Fruit fly (Drosophila melanogaster) whole organism, embryonic: Measurements from ENCODE around the gene CG7742.

Experiments used
- ATbp ChIP-seq: fragments of 200-800 bp; sonication (Bioruptor generic); optimal IDR thresholded peaks from 2 replicates; lab custom pipeline; 2017; ENCODE audit warnings: missing biosample characterization, mild to moderate bottlenecking, missing genetic modification characterization, missing genetic modification reagents
- Atf6 ChIP-seq: fragments of 200-800 bp; sonication (Bioruptor generic); IDR thresholded peaks from 2 replicates; pipeline ENCODE4 v1.3.6; 2022; ENCODE audit warnings: missing biosample characterization, missing genetic modification characterization
- CG10209 ChIP-seq: fragments of 200-800 bp; sonication (Bioruptor generic); optimal IDR thresholded peaks from 3 replicates; lab custom pipeline; 2017; ENCODE audit warnings: missing biosample characterization, mild to moderate bottlenecking, missing genetic modification characterization, missing genetic modification reagents
- CG10366 ChIP-seq: fragments of 200-800 bp; sonication (Bioruptor generic); IDR thresholded peaks from 2 replicates; pipeline ENCODE4 v1.3.6; 2022; ENCODE audit warnings: missing biosample characterization, missing genetic modification characterization
- CG10462 ChIP-seq: fragments of 200-800 bp; sonication (Bioruptor generic); optimal IDR thresholded peaks from 2 replicates; lab custom pipeline; 2016; ENCODE audit warnings: missing biosample characterization, missing genetic modification characterization
- CG11093 ChIP-seq: fragments of 200-800 bp; sonication (Bioruptor generic); IDR thresholded peaks from 3 replicates; pipeline ENCODE4 v1.3.6; 2022; ENCODE audit warnings: missing biosample characterization, missing genetic modification characterization
- CG12659 ChIP-seq: fragments of 200-800 bp; sonication (Bioruptor generic); optimal IDR thresholded peaks from 3 replicates; lab custom pipeline; 2017; ENCODE audit warnings: mild to moderate bottlenecking, missing biosample characterization, missing genetic modification reagents, missing genetic modification characterization
- CG13287 ChIP-seq: fragments of 200-800 bp; sonication (Bioruptor generic); IDR thresholded peaks from 2 replicates; pipeline ENCODE4 v1.3.6; 2022; ENCODE audit warnings: missing biosample characterization, missing genetic modification characterization; ENCODE audit not compliant: partially characterized antibody
- CG16779 ChIP-seq: fragments of 200-800 bp; sonication (Bioruptor generic); IDR thresholded peaks from 2 replicates; pipeline ENCODE4 v1.3.6; 2022; ENCODE audit warnings: missing biosample characterization, missing genetic modification characterization
- CG31224 ChIP-seq: fragments of 200-800 bp; sonication (Bioruptor generic); IDR thresholded peaks from 2 replicates; pipeline ENCODE4 v1.3.6; 2022; ENCODE audit warnings: missing biosample characterization, missing genetic modification characterization
- CG31441 ChIP-seq: fragments of 200-800 bp; sonication (Bioruptor generic); IDR thresholded peaks from 2 replicates; pipeline ENCODE4 v1.3.6; 2022; ENCODE audit warnings: missing biosample characterization, missing genetic modification characterization
- CG32532 ChIP-seq: fragments of 200-800 bp; sonication (Bioruptor generic); IDR thresholded peaks from 2 replicates; pipeline ENCODE4 v1.3.6; 2022; ENCODE audit warnings: missing biosample characterization, missing genetic modification characterization
- CG32767 ChIP-seq: fragments of 200-800 bp; sonication (Bioruptor generic); IDR thresholded peaks from 2 replicates; pipeline ENCODE4 v1.3.6; 2022; ENCODE audit warnings: missing biosample characterization, missing genetic modification characterization
- CG4730 ChIP-seq: fragments of 200-800 bp; sonication (Bioruptor generic); IDR thresholded peaks from 2 replicates; pipeline ENCODE4 v1.3.6; 2022; ENCODE audit warnings: missing biosample characterization, missing genetic modification characterization
- CG6813 ChIP-seq: fragments of 200-800 bp; sonication (Bioruptor generic); optimal IDR thresholded peaks from 2 replicates; lab custom pipeline; 2017; ENCODE audit warnings: missing biosample characterization, missing genetic modification characterization, mild to moderate bottlenecking, moderate library complexity, missing genetic modification reagents
- CG8388 ChIP-seq: fragments of 200-800 bp; sonication (Bioruptor generic); optimal IDR thresholded peaks from 2 replicates; lab custom pipeline; 2019; ENCODE audit warnings: missing biosample characterization, mild to moderate bottlenecking, missing genetic modification characterization, moderate library complexity
- CG9817 ChIP-seq: fragments of 200-800 bp; sonication (Bioruptor generic); optimal IDR thresholded peaks from 2 replicates; lab custom pipeline; 2018; ENCODE audit warnings: missing biosample characterization, mild to moderate bottlenecking, missing genetic modification characterization, moderate library complexity
- CHES-1-like ChIP-seq: fragments of 200-800 bp; sonication (Bioruptor generic); optimal IDR thresholded peaks from 2 replicates; lab custom pipeline; 2016; ENCODE audit warnings: missing biosample characterization, missing genetic modification characterization
- Chrac-16 ChIP-seq: fragments of 200-800 bp; sonication (Bioruptor generic); optimal IDR thresholded peaks from 3 replicates; lab custom pipeline; 2016; ENCODE audit warnings: missing biosample characterization, missing genetic modification characterization
- CoRest ChIP-seq: fragments of 200-800 bp; sonication (Bioruptor generic); optimal IDR thresholded peaks from 3 replicates; lab custom pipeline; 2018; ENCODE audit warnings: missing biosample characterization, mild to moderate bottlenecking, missing genetic modification characterization, moderate library complexity
- HLH54F ChIP-seq: fragments of 200-800 bp; sonication (Bioruptor generic); optimal IDR thresholded peaks from 3 replicates; lab custom pipeline; 2016; ENCODE audit warnings: missing biosample characterization, missing genetic modification characterization
- MBD-R2 ChIP-seq: fragments of 200-800 bp; sonication (Bioruptor generic); IDR thresholded peaks from 2 replicates; pipeline ENCODE4 v1.3.6; 2022; ENCODE audit warnings: missing biosample characterization, missing genetic modification characterization
- Med ChIP-seq: fragments of 200-800 bp; sonication (Bioruptor generic); peaks from one replicate; lab custom pipeline; 2016; ENCODE audit warnings: missing biosample characterization, missing genetic modification characterization, mild to moderate bottlenecking, inconsistent platforms, moderate library complexity
- NFAT ChIP-seq: fragments of 200-800 bp; sonication (Bioruptor generic); IDR thresholded peaks from 2 replicates; pipeline ENCODE4 v1.3.6; 2022; ENCODE audit warnings: missing biosample characterization, missing genetic modification characterization
- Oli ChIP-seq: fragments of 200-800 bp; sonication (Bioruptor generic); optimal IDR thresholded peaks from 2 replicates; lab custom pipeline; 2018; ENCODE audit warnings: missing biosample characterization, mild to moderate bottlenecking, missing genetic modification characterization, moderate library complexity
- Poxn ChIP-seq: fragments of 200-800 bp; sonication (Bioruptor generic); IDR thresholded peaks from 2 replicates; pipeline ENCODE4 v1.3.6; 2022; ENCODE audit warnings: missing biosample characterization, missing genetic modification characterization
- Ptx1 ChIP-seq: fragments of 200-800 bp; sonication (Bioruptor generic); IDR thresholded peaks from 2 replicates; pipeline ENCODE4 v1.3.6; 2022; ENCODE audit warnings: missing biosample characterization, missing genetic modification characterization
- Rfx ChIP-seq: fragments of 200-800 bp; sonication (Bioruptor generic); IDR thresholded peaks from 2 replicates; pipeline ENCODE4 v1.3.6; 2022; ENCODE audit warnings: missing biosample characterization, missing genetic modification characterization
- amos ChIP-seq: fragments of 200-800 bp; sonication (Bioruptor generic); IDR thresholded peaks from 2 replicates; pipeline ENCODE4 v1.3.6; 2022; ENCODE audit warnings: missing biosample characterization, missing genetic modification characterization; ENCODE audit not compliant: partially characterized antibody
- ci ChIP-seq: fragments of 200-800 bp; sonication (Bioruptor generic); IDR thresholded peaks from 3 replicates; pipeline ENCODE4 v1.3.6; 2022; ENCODE audit warnings: missing biosample characterization, missing genetic modification characterization
- crp ChIP-seq, 2 experiments: fragments of 200-800 bp; sonication (Bioruptor generic); optimal IDR thresholded peaks; 2 replicates in 1 of 2; 3 replicates in 1 of 2; lab custom pipeline; 2017; ENCODE audit warnings: missing biosample characterization in 2 of 2, missing genetic modification characterization in 2 of 2, mild to moderate bottlenecking in 1 of 2, moderate library complexity in 1 of 2
- cwo ChIP-seq: fragments of 200-800 bp; sonication (Bioruptor generic); optimal IDR thresholded peaks from 3 replicates; lab custom pipeline; 2017; ENCODE audit warnings: missing biosample characterization, missing genetic modification characterization, mild to moderate bottlenecking, moderate library complexity, missing genetic modification reagents
- gem ChIP-seq: fragments of 200-800 bp; sonication (Bioruptor generic); optimal IDR thresholded peaks from 2 replicates; lab custom pipeline; 2019; ENCODE audit warnings: missing biosample characterization, mild to moderate bottlenecking, missing genetic modification characterization, moderate library complexity
- hbn ChIP-seq: fragments of 200-800 bp; sonication (Bioruptor generic); IDR thresholded peaks from 2 replicates; pipeline ENCODE4 v1.3.6; 2022; ENCODE audit warnings: missing biosample characterization, missing genetic modification characterization; ENCODE audit not compliant: partially characterized antibody
- jumu ChIP-seq: fragments of 200-800 bp; sonication (Bioruptor generic); optimal IDR thresholded peaks from 3 replicates; lab custom pipeline; 2016; ENCODE audit warnings: missing biosample characterization, missing genetic modification characterization
- lmd ChIP-seq: fragments of 200-800 bp; sonication (Bioruptor generic); IDR thresholded peaks from 2 replicates; pipeline ENCODE4 v1.3.6; 2022; ENCODE audit warnings: missing biosample characterization, missing genetic modification characterization
- maf-S ChIP-seq: fragments of 200-800 bp; sonication (Bioruptor generic); optimal IDR thresholded peaks from 2 replicates; lab custom pipeline; 2016; ENCODE audit warnings: missing biosample characterization, missing genetic modification characterization
- mam ChIP-seq: fragments of 200-800 bp; sonication (Bioruptor generic); optimal IDR thresholded peaks from 3 replicates; lab custom pipeline; 2016; ENCODE audit warnings: missing biosample characterization, missing genetic modification characterization
- nmo ChIP-seq: fragments of 200-800 bp; sonication (Bioruptor generic); optimal IDR thresholded peaks from 2 replicates; lab custom pipeline; 2018; ENCODE audit warnings: missing biosample characterization, mild to moderate bottlenecking, missing genetic modification characterization, moderate library complexity
- org-1 ChIP-seq: fragments of 200-800 bp; sonication (Bioruptor generic); optimal IDR thresholded peaks from 2 replicates; lab custom pipeline; 2017; ENCODE audit warnings: missing biosample characterization, missing genetic modification characterization
- pan ChIP-seq, 4 experiments: fragments of >200 bp in 3 of 4; fragments of 200-800 bp in 1 of 4; sonication (Bioruptor generic) in 1 of 4; optimal IDR thresholded peaks in 3 of 4; IDR thresholded peaks in 1 of 4; 2 replicates each; pipeline versions ENCODE4 v1.3.6 to Lab custom; 2017 to 2022; ENCODE audit warnings: missing biosample characterization in 2 of 4, missing genetic modification characterization in 2 of 4, mixed read lengths in 1 of 4
- run ChIP-seq: fragments of 200-800 bp; sonication (Bioruptor generic); optimal IDR thresholded peaks from 3 replicates; lab custom pipeline; 2018; ENCODE audit warnings: missing biosample characterization, mild to moderate bottlenecking, missing genetic modification characterization
- sna ChIP-seq: fragments of 200-800 bp; sonication (Bioruptor generic); IDR thresholded peaks from 2 replicates; pipeline ENCODE4 v1.3.6; 2022; ENCODE audit warnings: missing biosample characterization, missing genetic modification characterization; ENCODE audit not compliant: partially characterized antibody
- ssp ChIP-seq: fragments of 200-800 bp; sonication (Bioruptor generic); IDR thresholded peaks from 2 replicates; pipeline ENCODE4 v1.3.6; 2022; ENCODE audit warnings: missing biosample characterization, missing genetic modification characterization
- sug ChIP-seq: fragments of 200-800 bp; optimal IDR thresholded peaks from 2 replicates; lab custom pipeline; 2019; ENCODE audit warnings: missing biosample characterization, mild to moderate bottlenecking, missing genetic modification characterization, moderate library complexity
- unpg ChIP-seq: fragments of 200-800 bp; sonication (Bioruptor generic); optimal IDR thresholded peaks from 3 replicates; lab custom pipeline; 2018; ENCODE audit warnings: missing biosample characterization, mild to moderate bottlenecking, missing genetic modification characterization, moderate library complexity
- zen2 ChIP-seq: fragments of 200-800 bp; sonication (Bioruptor generic); IDR thresholded peaks from 3 replicates; pipeline ENCODE4 v1.3.6; 2022; ENCODE audit warnings: missing biosample characterization, missing genetic modification characterization; ENCODE audit not compliant: partially characterized antibody
- zfh1 ChIP-seq: fragments of 200-800 bp; sonication (Bioruptor generic); IDR thresholded peaks from 3 replicates; pipeline ENCODE4 v1.3.6; 2022; ENCODE audit warnings: missing biosample characterization, missing genetic modification characterization

Gene CG7742

DNA sequence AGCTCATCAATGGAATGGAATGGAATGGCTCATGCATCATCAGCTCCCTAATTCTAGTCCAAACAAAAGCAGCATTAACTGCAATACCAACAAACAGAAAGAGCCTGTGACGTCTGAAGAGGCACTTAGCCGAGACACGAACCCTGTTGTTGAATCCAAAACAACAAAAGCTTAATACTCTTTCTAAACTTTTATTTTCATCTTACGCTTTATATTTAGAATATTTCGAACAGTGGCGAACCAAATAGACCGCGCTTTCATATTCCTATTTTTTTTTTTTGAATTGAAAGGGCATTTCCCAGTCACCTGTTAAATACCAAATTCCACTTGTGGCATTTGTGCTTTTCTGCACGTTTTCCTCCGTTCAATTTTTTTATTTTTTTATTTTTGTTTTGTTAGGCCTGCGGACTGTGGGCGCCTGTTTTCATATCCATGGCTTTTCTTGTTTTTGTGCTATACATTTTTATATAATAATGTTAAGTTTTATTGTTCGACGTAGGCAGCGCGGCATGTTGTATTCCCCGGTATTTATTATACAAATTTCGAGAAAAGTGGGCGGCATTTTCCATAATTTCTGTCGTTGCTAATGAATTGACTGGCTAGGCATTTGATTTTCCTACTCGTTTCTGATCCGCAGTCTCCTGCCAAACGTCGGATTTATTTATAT lies 10.8 kb upstream of the CG7742 start (continued):
- TF ChIP-seq CG11093 = no peak
- TF ChIP-seq maf-S = no peak
- no peak for TF ChIP-seq CG13287 (GFP tag; lab: Robert Waterston, UW)
- TF ChIP-seq pan (optimal IDR thresholded peaks at IDR 0.05; lab: Kevin White, UChicago) = no peak
- TF ChIP-seq pan (GFP tag; optimal IDR thresholded peaks at IDR 0.05 in 1 of 2, IDR thresholded peaks at IDR 0.05 in 1 of 2) = peak in 1 of 2 experiments; percentile 36
- TF ChIP-seq Rfx = peak; percentile 62
- TF ChIP-seq Atf6 = peak; percentile 39; the same call in 1 of the 2 replicates
- peak; percentile 54 for TF ChIP-seq NFAT
- TF ChIP-seq nmo (GFP tag; lab: Kevin White, UChicago) = peak; percentile 11
- TF ChIP-seq CG10462 = no peak
- TF ChIP-seq CG6813 (GFP tag; lab: Kevin White, UChicago) = peak; percentile 17
- peak; percentile 21 for TF ChIP-seq unpg (GFP tag; lab: Kevin White, UChicago)
- TF ChIP-seq CoRest (tag; lab: Kevin White, UChicago) = peak; percentile 27
- TF ChIP-seq CG32767 (GFP tag; lab: Robert Waterston, UW) = no peak
- TF ChIP-seq CG12659 (GFP tag; lab: Kevin White, UChicago) = peak; percentile 16
- peak; percentile 2 for TF ChIP-seq HLH54F (GFP tag; lab: Kevin White, UChicago)
- TF ChIP-seq amos (GFP tag; lab: Robert Waterston, UW) = no peak
- TF ChIP-seq CG16779 = peak; percentile 23; the same call in 1 of the 2 replicates
- TF ChIP-seq CG10366 (GFP tag; lab: Robert Waterston, UW) = peak; percentile 31; the same call in 1 of the 2 replicates
- peak; percentile 84 for TF ChIP-seq Med
- TF ChIP-seq gem (tag; lab: Kevin White, UChicago) = no peak
- peak; percentile 66 for TF ChIP-seq CG32532
- TF ChIP-seq lmd = peak; percentile 49; the same call in 1 of the 2 replicates
- TF ChIP-seq run (tag; lab: Kevin White, UChicago) = no peak
- TF ChIP-seq CG10209 = peak; percentile 17
- TF ChIP-seq sug (tag; lab: Kevin White, UChicago) = no peak
- TF ChIP-seq CG8388 (GFP tag; lab: Kevin White, UChicago) = peak; percentile 4
- peak; percentile 31 for TF ChIP-seq Oli (tag; lab: Kevin White, UChicago)
- TF ChIP-seq ssp (GFP tag; lab: Robert Waterston, UW) = peak; percentile 32; the same call in 1 of the 2 replicates
- TF ChIP-seq zfh1 (GFP tag; lab: Robert Waterston, UW) = peak; percentile 35; the same call in 2 of the 3 replicates
- peak; percentile 7 for TF ChIP-seq ATbp (GFP tag; lab: Kevin White, UChicago)
- TF ChIP-seq CG31224 (GFP tag; lab: Robert Waterston, UW) = peak; percentile 44
- peak; percentile 1 for TF ChIP-seq CHES-1-like
- no peak for TF ChIP-seq Poxn (GFP tag; lab: Robert Waterston, UW)
- TF ChIP-seq Ptx1 (GFP tag; lab: Robert Waterston, UW) = peak; percentile 70
- TF ChIP-seq mam = peak; percentile 39
- TF ChIP-seq org-1 (GFP tag; lab: Kevin White, UChicago) = peak; percentile 1
- no peak for TF ChIP-seq crp (GFP tag; optimal IDR thresholded peaks at IDR 0.05; lab: Kevin White, UChicago)
- no peak for TF ChIP-seq CG9817
- TF ChIP-seq hbn (GFP tag; lab: Robert Waterston, UW) = no peak
- TF ChIP-seq cwo (GFP tag; lab: Kevin White, UChicago) = peak; percentile 76
- TF ChIP-seq zen2 (GFP tag; lab: Robert Waterston, UW) = no peak
- 0 out of 2 replicates have a peak, but pooled peaks have one; percentile 37 for TF ChIP-seq CG4730
- 0 out of 3 replicates have a peak, but pooled peaks have one; percentile 37 for TF ChIP-seq ci (GFP tag; lab: Robert Waterston, UW)
- 0 out of 2 replicates have a peak, but pooled peaks have one; percentile 14 for TF ChIP-seq MBD-R2 (GFP tag; lab: Robert Waterston, UW)
- no peak for TF ChIP-seq jumu (GFP tag; lab: Kevin White, UChicago)
- TF ChIP-seq CG31441 = 0 out of 2 replicates have a peak, but pooled peaks have one; percentile 12
- TF ChIP-seq sna (GFP tag; lab: Robert Waterston, UW) = no peak
- TF ChIP-seq Chrac-16 (GFP tag; lab: Kevin White, UChicago) = no peak
